Worm (Caenorhabditis elegans): ENCODE data around the gene cyp-32A1.

The cyp-32A1 gene

DNA sequence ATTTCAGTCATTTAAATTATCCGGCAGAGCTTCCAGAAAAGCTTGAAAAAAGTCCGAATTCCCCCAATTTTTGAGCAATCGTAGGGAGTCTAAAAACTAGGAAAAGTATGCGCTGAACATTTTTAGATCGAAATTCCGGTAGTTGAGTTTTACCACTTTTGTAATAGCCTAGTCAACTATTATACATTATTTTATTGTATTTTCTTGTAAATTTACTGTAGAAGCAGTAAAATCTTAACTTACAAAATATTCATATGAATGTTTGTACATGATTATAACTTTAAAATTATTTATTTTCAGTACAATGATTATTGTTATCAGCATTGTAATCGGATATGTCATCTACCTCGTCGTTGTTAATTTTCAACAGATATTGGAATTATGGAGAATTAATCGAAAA is at the start of gene cyp-32A1:
Gene cyp-32A1 (plus strand): TSS at position 301 of the 400 bp plus-strand sequence.
- TF ChIP-seq zag-1 (tag; optimal IDR thresholded peaks at IDR 0.05) = no peak
- TF ChIP-seq hmg-11 (tag; optimal IDR thresholded peaks at IDR 0.05) = no peak
- TF ChIP-seq eor-1 (tag; optimal IDR thresholded peaks at IDR 0.05) = no peak
- no peak for TF ChIP-seq ama-1 (optimal IDR thresholded peaks at IDR 0.05)
- TF ChIP-seq lin-39 (tag; optimal IDR thresholded peaks at IDR 0.05) = no peak
- TF ChIP-seq elt-3 (tag; optimal IDR thresholded peaks at IDR 0.05) = no peak
- no peak for TF ChIP-seq lin-15B (tag; optimal IDR thresholded peaks at IDR 0.05)
- no peak for TF ChIP-seq elt-1 (tag; optimal IDR thresholded peaks at IDR 0.05)
- TF ChIP-seq mml-1 (tag; optimal IDR thresholded peaks at IDR 0.05) = no peak
- no peak for TF ChIP-seq ZK546.5 (tag; optimal IDR thresholded peaks at IDR 0.05)
- no peak for TF ChIP-seq nhr-28 (tag; optimal IDR thresholded peaks at IDR 0.05)
- no peak for TF ChIP-seq snpc-4 (tag; optimal IDR thresholded peaks at IDR 0.05)
- no peak for TF ChIP-seq ztf-11 (tag; optimal IDR thresholded peaks at IDR 0.05)
- no peak for TF ChIP-seq egl-5 (tag; optimal IDR thresholded peaks at IDR 0.05)

ce11 chrV:7733240-7733765 is 48.3 kb upstream of the cyp-32A1 start:
- TF ChIP-seq fkh-10 (GFP tag; optimal IDR thresholded peaks at IDR 0.05) = no peak
- no peak for TF ChIP-seq pqm-1 (tag; optimal IDR thresholded peaks at IDR 0.05)
- TF ChIP-seq ztf-11 (tag; optimal IDR thresholded peaks at IDR 0.05) = no peak
- no peak for TF ChIP-seq eor-1 (tag; optimal IDR thresholded peaks at IDR 0.05)
- no peak for TF ChIP-seq ama-1 (optimal IDR thresholded peaks at IDR 0.05)

ce11 chrV:7734909-7735308 is 46.7 kb upstream of the cyp-32A1 start, which contains the start of gene clic-1:
clic-1 (minus strand) TSS chrV:7734911.
- TF ChIP-seq nhr-23 (tag; optimal IDR thresholded peaks at IDR 0.05) = peak; percentile 66
- peak; percentile 31 for TF ChIP-seq fkh-10 (GFP tag; optimal IDR thresholded peaks at IDR 0.05)
- no peak for TF ChIP-seq fos-1 (tag; optimal IDR thresholded peaks at IDR 0.05)
- no peak for TF ChIP-seq nhr-43 (tag; optimal IDR thresholded peaks at IDR 0.05; ENCODE audit: poor library complexity, severe bottlenecking)
- peak; percentile 5 for TF ChIP-seq ceh-28 (tag; optimal IDR thresholded peaks at IDR 0.05)
- peak; percentile 23 for TF ChIP-seq egl-5 (tag; optimal IDR thresholded peaks at IDR 0.05)
- TF ChIP-seq nhr-28 (tag; optimal IDR thresholded peaks at IDR 0.05) = no peak
- no peak for TF ChIP-seq unc-39 (tag; optimal IDR thresholded peaks at IDR 0.05)
- TF ChIP-seq mdl-1 (tag; optimal IDR thresholded peaks at IDR 0.05) = no peak
- peak; percentile 83 for TF ChIP-seq skn-1 (tag; optimal IDR thresholded peaks at IDR 0.05)
- TF ChIP-seq jun-1 (tag; optimal IDR thresholded peaks at IDR 0.05) = no peak
- TF ChIP-seq snpc-4 (tag; optimal IDR thresholded peaks at IDR 0.05) = peak; percentile 7
- TF ChIP-seq ceh-82 (tag; optimal IDR thresholded peaks at IDR 0.05) = no peak
- no peak for TF ChIP-seq daf-12 (tag; optimal IDR thresholded peaks at IDR 0.05)
- TF ChIP-seq nhr-25 (tag; optimal IDR thresholded peaks at IDR 0.05) = peak; percentile 65
- peak; percentile 57 for TF ChIP-seq hmg-11 (tag; optimal IDR thresholded peaks at IDR 0.05)
- TF ChIP-seq pqm-1 (tag; optimal IDR thresholded peaks at IDR 0.05) = no peak
- TF ChIP-seq elt-2 (tag; optimal IDR thresholded peaks at IDR 0.05) = peak; percentile 4
- no peak for TF ChIP-seq nhr-67 (tag; optimal IDR thresholded peaks at IDR 0.05)
- TF ChIP-seq lin-15B (tag; optimal IDR thresholded peaks at IDR 0.05) = peak; percentile 64
- peak; percentile 77 for TF ChIP-seq pha-4 (tag; optimal IDR thresholded peaks at IDR 0.05)
- TF ChIP-seq nhr-11 (tag; optimal IDR thresholded peaks at IDR 0.05) = no peak
- TF ChIP-seq unc-62 (GFP tag; optimal IDR thresholded peaks at IDR 0.05) = no peak
- no peak for TF ChIP-seq nhr-237 (tag; optimal IDR thresholded peaks at IDR 0.05)
- TF ChIP-seq elt-1 (tag; optimal IDR thresholded peaks at IDR 0.05) = no peak
- TF ChIP-seq ceh-16 (tag; optimal IDR thresholded peaks at IDR 0.05) = no peak
- no peak for TF ChIP-seq fkh-2 (tag; optimal IDR thresholded peaks at IDR 0.05)
- peak; percentile 76 for TF ChIP-seq nfya-1 (tag; optimal IDR thresholded peaks at IDR 0.05; ENCODE audit: insufficient read depth)
- TF ChIP-seq lin-39 (tag; optimal IDR thresholded peaks at IDR 0.05) = peak; percentile 82
- TF ChIP-seq lsy-12 (tag; optimal IDR thresholded peaks at IDR 0.05) = no peak
- TF ChIP-seq tbx-2 (tag; optimal IDR thresholded peaks at IDR 0.05) = no peak
- TF ChIP-seq nhr-77 (tag; optimal IDR thresholded peaks at IDR 0.05) = no peak
- TF ChIP-seq eor-1 (tag; optimal IDR thresholded peaks at IDR 0.05) = no peak
- no peak for TF ChIP-seq zag-1 (tag; optimal IDR thresholded peaks at IDR 0.05)
- no peak for TF ChIP-seq nhr-12 (tag; optimal IDR thresholded peaks at IDR 0.05)
- TF ChIP-seq egl-27 (tag; optimal IDR thresholded peaks at IDR 0.05) = no peak
- TF ChIP-seq ama-1 (optimal IDR thresholded peaks at IDR 0.05) = peak; percentile 28
- TF ChIP-seq elt-3 (tag; optimal IDR thresholded peaks at IDR 0.05) = no peak
